Fruit fly (Drosophila melanogaster) Kc167 (cell line): Measurements from ENCODE around the gene qua.

Experiments used
- Myc ChIP-seq: fragments of >200 bp; optimal IDR thresholded peaks from 2 replicates; lab custom pipeline; 2017; ENCODE audit warnings: missing external identifiers
- Sin3A ChIP-seq: fragments of >200 bp; optimal IDR thresholded peaks from 2 replicates; lab custom pipeline; 2018; ENCODE audit warnings: missing external identifiers
- h ChIP-seq: fragments of >200 bp; optimal IDR thresholded peaks from 3 replicates; lab custom pipeline; 2018; ENCODE audit warnings: missing external identifiers
- insv ChIP-seq: fragments of >200 bp; optimal IDR thresholded peaks from 3 replicates; lab custom pipeline; 2018; ENCODE audit warnings: missing external identifiers
- psq ChIP-seq: fragments of >200 bp; optimal IDR thresholded peaks from 2 replicates; lab custom pipeline; 2017; ENCODE audit warnings: missing external identifiers
- ttk ChIP-seq: sonication (Bioruptor generic); optimal IDR thresholded peaks from 2 replicates; lab custom pipeline; 2017; ENCODE audit warnings: missing external identifiers

qua gene

dm6 chr2L:17486264-17486663 is 10.7 kb downstream of the qua start, which contains the start of gene CG43220:
CG43220 (plus strand) TSS chr2L:17486564.
- TF ChIP-seq insv (lab: Kevin White, UChicago) (no peak), Sin3A (lab: Kevin White, UChicago) (no peak), psq (lab: Kevin White, UChicago) (no peak), Myc (lab: Kevin White, UChicago) (no peak), h (lab: Kevin White, UChicago) (no peak), ttk (lab: Kevin White, UChicago) (no peak)

- no peak for TF ChIP-seq ttk (lab: Kevin White, UChicago)
- TF ChIP-seq h (lab: Kevin White, UChicago), result no peak
- TF ChIP-seq insv (lab: Kevin White, UChicago), result no peak
- TF ChIP-seq psq (lab: Kevin White, UChicago), result no peak
- no peak for TF ChIP-seq Myc (lab: Kevin White, UChicago)
These were observed 11.6 kb downstream of the qua start, which contains the start of the genes CG43221 and CG43645 for dm6 chr2L:17485457-17485856. CG43221 (plus strand) TSS chr2L:17485757. CG43645 (plus strand) TSS chr2L:17485757.

- TF ChIP-seq insv (lab: Kevin White, UChicago) (no peak), Sin3A (lab: Kevin White, UChicago) (no peak), ttk (lab: Kevin White, UChicago) (no peak), h (lab: Kevin White, UChicago) (no peak), psq (lab: Kevin White, UChicago) (no peak), Myc (lab: Kevin White, UChicago) (no peak)
These were observed 12.8 kb downstream of the qua start, which contains the start of the genes GCS2beta and CG5131 for dm6 chr2L:17484174-17484573. GCS2beta (minus strand) TSS chr2L:17484307. CG5131 (plus strand) TSS chr2L:17484501.

- no peak for TF ChIP-seq h (lab: Kevin White, UChicago)
- TF ChIP-seq Sin3A (lab: Kevin White, UChicago), result no peak
- no peak for TF ChIP-seq insv (lab: Kevin White, UChicago)
- no peak for TF ChIP-seq ttk (lab: Kevin White, UChicago)
- TF ChIP-seq psq (lab: Kevin White, UChicago), result no peak
- no peak for TF ChIP-seq Myc (lab: Kevin White, UChicago)
These were observed 15.9 kb downstream of the qua start, which contains the start of the genes fws and Lamtor3 for dm6 chr2L:17480943-17481580. fws (minus strand) TSS chr2L:17481029. Lamtor3 (plus strand) TSS chr2L:17481231.

- TF ChIP-seq Myc (lab: Kevin White, UChicago), result no peak
These were observed 19.3 kb downstream of the qua start, which contains the start of gene cass for dm6 chr2L:17477710-17478109. cass (minus strand) TSS chr2L:17477888.

- no peak for TF ChIP-seq h (lab: Kevin White, UChicago)
These were observed 24.2 kb downstream of the qua start, which contains the start of gene BicD for dm6 chr2L:17472582-17473524. BicD (minus strand) TSS chr2L:17473215.

dm6 chr2L:17471524-17471923 is 25.5 kb downstream of the qua start, which contains the start of gene Sgt:
Sgt (plus strand) TSS chr2L:17471603.
- no peak for TF ChIP-seq Myc (lab: Kevin White, UChicago)
- TF ChIP-seq psq (lab: Kevin White, UChicago), result no peak
- TF ChIP-seq h (lab: Kevin White, UChicago), result no peak
- TF ChIP-seq Sin3A (lab: Kevin White, UChicago), result no peak
- no peak for TF ChIP-seq insv (lab: Kevin White, UChicago)
- TF ChIP-seq ttk (lab: Kevin White, UChicago), result no peak

- no peak for TF ChIP-seq ttk (lab: Kevin White, UChicago)
- TF ChIP-seq Sin3A (lab: Kevin White, UChicago), result no peak
- no peak for TF ChIP-seq psq (lab: Kevin White, UChicago)
- TF ChIP-seq insv (lab: Kevin White, UChicago), result no peak
- TF ChIP-seq h (lab: Kevin White, UChicago), result no peak
- no peak for TF ChIP-seq Myc (lab: Kevin White, UChicago)
These were observed 26.4 kb downstream of the qua start for dm6 chr2L:17470630-17471029.

- TF ChIP-seq insv (lab: Kevin White, UChicago), result no peak
- no peak for TF ChIP-seq Myc (lab: Kevin White, UChicago)
- TF ChIP-seq h (lab: Kevin White, UChicago), result no peak
- TF ChIP-seq Sin3A (lab: Kevin White, UChicago), result no peak
- no peak for TF ChIP-seq psq (lab: Kevin White, UChicago)
These were observed 30.1 kb downstream of the qua start for dm6 chr2L:17466950-17467349.

dm6 chr2L:17465915-17466677 is 30.9 kb downstream of the qua start:
- no peak for TF ChIP-seq Sin3A (lab: Kevin White, UChicago)
- no peak for TF ChIP-seq ttk (lab: Kevin White, UChicago)
- no peak for TF ChIP-seq insv (lab: Kevin White, UChicago)
- no peak for TF ChIP-seq h (lab: Kevin White, UChicago)
- TF ChIP-seq Myc (lab: Kevin White, UChicago), result no peak
- no peak for TF ChIP-seq psq (lab: Kevin White, UChicago)
